Worm (Caenorhabditis elegans): ENCODE results near the gene F45D3.4.
A peak's percentile ranks its signal among the peaks of the same experiment; 100 is the strongest.

F45D3.4 gene

DNA sequence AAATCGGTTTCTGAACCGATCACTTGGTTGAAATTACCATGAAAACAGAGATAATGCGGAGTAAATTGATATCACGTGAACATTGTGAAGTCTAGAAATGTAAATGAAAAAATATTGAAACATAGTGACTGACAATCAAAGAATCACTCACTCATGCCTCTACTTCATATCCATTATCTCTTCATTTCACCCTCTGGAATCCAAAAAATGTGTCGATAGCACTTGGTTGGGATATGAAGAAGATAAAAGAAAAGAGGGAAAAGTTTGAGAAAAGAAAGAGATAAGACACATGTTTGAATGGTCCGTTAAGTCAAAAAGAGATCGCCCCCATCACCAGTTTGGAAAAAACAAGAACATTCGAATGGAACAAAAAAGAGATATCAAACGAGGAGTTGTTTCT lies 35.2 kb downstream of the F45D3.4 start (continued):
- TF ChIP-seq snpc-4 (GFP tag; optimal IDR thresholded peaks at IDR 0.05) (no peak), snpc-4 (tag; optimal IDR thresholded peaks at IDR 0.05) (no peak)

- peak; percentile 10 for TF ChIP-seq unc-62 (GFP tag; optimal IDR thresholded peaks at IDR 0.05)
- no peak for TF ChIP-seq nfya-1 (tag; optimal IDR thresholded peaks at IDR 0.05; ENCODE audit: borderline replicate concordance, insufficient read depth)
Observed at ce11 chrV:12517148-12517547, 35.8 kb downstream of the F45D3.4 start, which contains the start of gene cal-1. Gene cal-1, minus strand, starts transcription at chrV:12517248.

ce11 chrV:12513900-12514299 lies 39.1 kb downstream of the F45D3.4 start:
- TF ChIP-seq cebp-1 (GFP tag; IDR thresholded peaks at IDR 0.05) (peak; percentile 79), cebp-1 (tag; optimal IDR thresholded peaks at IDR 0.05) (peak; percentile 93), unc-130 (GFP tag; optimal IDR thresholded peaks at IDR 0.05) (no peak), nhr-80 (tag; optimal IDR thresholded peaks at IDR 0.05) (peak; percentile 35)

ce11 chrV:12512773-12513172 lies 40.2 kb downstream of the F45D3.4 start, which contains the start of the genes T28H10.2 and lgmn-1:
Gene T28H10.2, minus strand, starts transcription at chrV:12512949.
Gene lgmn-1, plus strand, starts transcription at chrV:12513056.
- TF ChIP-seq F57C9.4 (tag; optimal IDR thresholded peaks at IDR 0.05) (no peak), akir-1 (GFP tag; optimal IDR thresholded peaks at IDR 0.05) (no peak), F49E8.2 (tag; optimal IDR thresholded peaks at IDR 0.05; ENCODE audit: insufficient read depth) (no peak), unc-62 (GFP tag; optimal IDR thresholded peaks at IDR 0.05) (peak; percentile 61), egl-44 (GFP tag; IDR thresholded peaks at IDR 0.05) (peak; percentile 47; the same call in 1 of the 2 replicates), lin-26 (GFP tag; IDR thresholded peaks at IDR 0.05) (0 out of 2 replicates have a peak, but pooled peaks have one; percentile 16), let-607 (tag; optimal IDR thresholded peaks at IDR 0.05) (peak in 1 of 2 experiments; percentile 42), nfyb-1 (GFP tag; IDR thresholded peaks at IDR 0.05) (0 out of 2 replicates have a peak, but pooled peaks have one; percentile 29), cebp-1 (GFP tag; IDR thresholded peaks at IDR 0.05) (0 out of 2 replicates have a peak, but pooled peaks have one; percentile 17), cebp-1 (tag; optimal IDR thresholded peaks at IDR 0.05) (peak; percentile 38), nhr-80 (tag; optimal IDR thresholded peaks at IDR 0.05) (peak; percentile 82), dox-1 (GFP tag; IDR thresholded peaks at IDR 0.05) (0 out of 2 replicates have a peak, but pooled peaks have one; percentile 11)

- TF ChIP-seq nhr-179 (tag; optimal IDR thresholded peaks at IDR 0.05), result no peak
- no peak for TF ChIP-seq hrde-1 (tag; optimal IDR thresholded peaks at IDR 0.05; ENCODE audit: borderline replicate concordance)
- no peak for TF ChIP-seq hlh-12 (tag; optimal IDR thresholded peaks at IDR 0.05)
- TF ChIP-seq madf-6 (GFP tag; IDR thresholded peaks at IDR 0.05), result no peak
Observed at ce11 chrV:12511946-12512345, 41.0 kb downstream of the F45D3.4 start.

DNA sequence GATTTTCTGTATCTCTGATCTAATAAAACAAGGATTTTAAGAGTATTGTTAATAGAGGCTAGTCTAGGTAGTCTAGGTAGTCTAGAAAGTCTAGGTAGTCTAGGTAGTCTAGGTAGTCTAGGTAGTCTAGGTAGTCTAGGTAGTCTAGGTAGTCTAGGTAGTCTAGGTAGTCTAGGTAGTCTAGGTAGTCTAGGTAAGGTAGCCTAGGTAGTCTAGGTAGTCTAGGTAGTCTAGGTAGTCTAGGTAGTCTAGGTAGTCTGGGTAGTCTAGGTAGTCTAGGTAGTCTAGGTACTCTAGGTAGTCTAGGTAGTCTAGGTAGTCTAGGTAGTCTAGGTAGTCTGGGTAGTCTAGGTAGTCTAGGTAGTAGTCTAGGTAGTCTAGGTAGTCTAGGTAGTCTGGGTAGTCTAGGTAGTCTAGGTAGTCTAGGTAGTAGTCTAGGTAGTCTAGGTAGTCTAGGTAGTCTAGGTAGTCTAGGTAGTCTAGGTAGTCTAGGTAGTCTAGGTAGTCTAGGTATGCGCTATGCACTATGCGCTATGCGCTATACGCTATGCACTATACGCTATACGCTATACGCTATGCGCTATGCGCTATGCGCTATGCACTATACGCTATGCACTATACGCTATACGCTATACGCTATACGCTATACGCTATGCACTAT lies 42.9 kb downstream of the F45D3.4 start:
- TF ChIP-seq hlh-12 (tag; optimal IDR thresholded peaks at IDR 0.05) (peak; percentile 43), ZK185.1 (tag; optimal IDR thresholded peaks at IDR 0.05; ENCODE audit: poor library complexity, severe bottlenecking) (peak; percentile 47), tbp1 (GFP tag; optimal IDR thresholded peaks at IDR 0.05) (peak; percentile 13), ceh-27 (GFP tag; optimal IDR thresholded peaks at IDR 0.05) (peak; percentile 55), ceh-79 (tag; optimal IDR thresholded peaks at IDR 0.05) (peak; percentile 27), zim-3 (tag; optimal IDR thresholded peaks at IDR 0.05) (peak; percentile 79), F57A8.1 (GFP tag; optimal IDR thresholded peaks at IDR 0.05) (peak; percentile 62), F57C9.4 (tag; optimal IDR thresholded peaks at IDR 0.05) (peak; percentile 63), ztf-22 (GFP tag; optimal IDR thresholded peaks at IDR 0.05) (peak; percentile 61), fkh-3 (tag; optimal IDR thresholded peaks at IDR 0.05) (peak; percentile 53), athp-1 (tag; optimal IDR thresholded peaks at IDR 0.05) (peak; percentile 60), B0035.1 (tag; optimal IDR thresholded peaks at IDR 0.05) (peak; percentile 47), nfya-1 (tag; optimal IDR thresholded peaks at IDR 0.05; ENCODE audit: borderline replicate concordance, insufficient read depth) (peak; percentile 57), tbx-9 (tag; optimal IDR thresholded peaks at IDR 0.05; ENCODE audit: borderline replicate concordance) (peak; percentile 38), ets-4 (GFP tag; optimal IDR thresholded peaks at IDR 0.05) (peak; percentile 2), ztf-26 (tag; optimal IDR thresholded peaks at IDR 0.05) (peak; percentile 61), let-607 (tag; optimal IDR thresholded peaks at IDR 0.05) (peak in 1 of 2 experiments; percentile 38), chd-7 (tag; optimal IDR thresholded peaks at IDR 0.05) (peak; percentile 69), repo-1 (tag; optimal IDR thresholded peaks at IDR 0.05) (peak; percentile 67), mes-4 (tag; optimal IDR thresholded peaks at IDR 0.05) (peak; percentile 65), ztf-3 (GFP tag; optimal IDR thresholded peaks at IDR 0.05) (peak; percentile 29)
